Fruit fly (Drosophila melanogaster): ENCODE results near the gene Spn28Da.

Spn28Da gene

DNA sequence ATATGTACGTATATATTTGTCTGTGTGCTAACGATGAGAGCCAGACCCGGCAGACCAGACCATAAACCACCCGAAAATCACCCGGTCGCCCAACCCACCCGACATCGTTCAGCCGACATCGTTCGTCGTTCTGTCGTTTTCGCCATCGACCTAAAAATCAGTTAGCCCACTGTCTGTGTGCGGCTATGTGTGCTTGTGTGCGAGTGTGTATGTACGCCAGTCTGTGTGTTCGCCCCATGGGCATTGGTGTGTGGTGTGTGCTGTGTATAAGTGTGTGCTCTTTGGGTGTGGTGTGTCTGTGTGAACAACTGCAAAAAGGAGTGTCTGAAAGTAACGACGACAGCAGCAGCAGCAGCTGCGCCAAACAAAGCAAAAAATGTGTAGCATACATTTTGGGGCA lies 44.3 kb upstream of the Spn28Da start:
- TF ChIP-seq chinmo (GFP tag; IDR thresholded peaks at IDR 0.05; ENCODE audit: partially characterized antibody), result 0 out of 4 replicates have a peak, but pooled peaks have one; percentile 50
- peak; percentile 44; the same call in 1 of the 2 replicates for TF ChIP-seq Adf1 (GFP tag; IDR thresholded peaks at IDR 0.05)
- TF ChIP-seq abd-A (tag; optimal IDR thresholded peaks at IDR 0.05), result peak; percentile 94
- no peak for TF ChIP-seq Myb (GFP tag; optimal IDR thresholded peaks at IDR 0.05)
- TF ChIP-seq nerfin-1 (tag; optimal IDR thresholded peaks at IDR 0.05), result peak; percentile 4
- TF ChIP-seq btn (GFP tag; optimal IDR thresholded peaks at IDR 0.05), result no peak
- TF ChIP-seq mirr (GFP tag; optimal IDR thresholded peaks at IDR 0.05), result peak; percentile 70
- TF ChIP-seq cg (GFP tag; optimal IDR thresholded peaks at IDR 0.05), result peak; percentile 51
- peak; percentile 55 for TF ChIP-seq CG13894 (tag; optimal IDR thresholded peaks at IDR 0.05)
- TF ChIP-seq CG8944 (GFP tag; optimal IDR thresholded peaks at IDR 0.05), result no peak
- TF ChIP-seq CG6272 (GFP tag; IDR thresholded peaks at IDR 0.05), result no peak
- peak; percentile 81 for TF ChIP-seq Deaf1 (tag; optimal IDR thresholded peaks at IDR 0.05)
- peak; percentile 43 for TF ChIP-seq Hey (tag; optimal IDR thresholded peaks at IDR 0.05)
- peak; percentile 7 for TF ChIP-seq CG8478 (optimal IDR thresholded peaks at IDR 0.05)
- TF ChIP-seq Nf-YC (tag; optimal IDR thresholded peaks at IDR 0.05), result no peak
- TF ChIP-seq Stat92E (GFP tag; optimal IDR thresholded peaks at IDR 0.05), result no peak
- TF ChIP-seq Med (GFP tag), result peak; percentile 82
- TF ChIP-seq CG8290 (GFP tag; optimal IDR thresholded peaks at IDR 0.05), result no peak
- TF ChIP-seq CG8290 (tag; optimal IDR thresholded peaks at IDR 0.05), result peak in 1 of 2 experiments; percentile 26
- TF ChIP-seq Ptx1 (GFP tag; IDR thresholded peaks at IDR 0.05), result 0 out of 2 replicates have a peak, but pooled peaks have one; percentile 17
- TF ChIP-seq CG4854 (GFP tag; optimal IDR thresholded peaks at IDR 0.05), result no peak
- no peak for TF ChIP-seq Jarid2 (GFP tag; optimal IDR thresholded peaks at IDR 0.05)

- TF ChIP-seq hbn (GFP tag; IDR thresholded peaks at IDR 0.05; ENCODE audit: partially characterized antibody), result no peak
- TF ChIP-seq CG7786 (GFP tag; optimal IDR thresholded peaks at IDR 0.05), result no peak
- peak; percentile 71 for TF ChIP-seq lilli (GFP tag; optimal IDR thresholded peaks at IDR 0.05)
- TF ChIP-seq Nf-YA (GFP tag; IDR thresholded peaks at IDR 0.05), result no peak
- peak; percentile 79 for TF ChIP-seq CG6765 (GFP tag; optimal IDR thresholded peaks at IDR 0.05)
- no peak for TF ChIP-seq CG9797 (GFP tag; optimal IDR thresholded peaks at IDR 0.05)
- TF ChIP-seq cg (GFP tag; optimal IDR thresholded peaks at IDR 0.05), result no peak
- TF ChIP-seq exex (tag; optimal IDR thresholded peaks at IDR 0.05), result peak; percentile 69
- TF ChIP-seq CrebB (tag; optimal IDR thresholded peaks at IDR 0.05), result peak; percentile 27
- peak; percentile 66 for TF ChIP-seq esg (GFP tag; conservative IDR thresholded peaks at IDR 0.05)
- TF ChIP-seq BEAF-32 (GFP tag; optimal IDR thresholded peaks at IDR 0.05), result no peak
- no peak for TF ChIP-seq bigmax (GFP tag; optimal IDR thresholded peaks at IDR 0.05)
- TF ChIP-seq CG6854 (GFP tag; optimal IDR thresholded peaks at IDR 0.05), result peak; percentile 52
- TF ChIP-seq CG4617 (GFP tag; optimal IDR thresholded peaks at IDR 0.05; ENCODE audit: borderline replicate concordance), result no peak
- peak; percentile 60; the same call in 1 of the 2 replicates for TF ChIP-seq MBD-R2 (GFP tag; IDR thresholded peaks at IDR 0.05)
- TF ChIP-seq Taf1 (GFP tag; IDR thresholded peaks at IDR 0.05), result peak; percentile 38; the same call in 1 of the 2 replicates
- TF ChIP-seq CG9727 (GFP tag; optimal IDR thresholded peaks at IDR 0.05), result peak; percentile 82
- peak; percentile 42 for TF ChIP-seq sd (tag; optimal IDR thresholded peaks at IDR 0.05)
- no peak for TF ChIP-seq gt (GFP tag; IDR thresholded peaks at IDR 0.05)
- peak; percentile 33; the same call in 1 of the 2 replicates for TF ChIP-seq E2f2 (GFP tag; IDR thresholded peaks at IDR 0.05)
- TF ChIP-seq CG6254 (GFP tag; optimal IDR thresholded peaks at IDR 0.05), result peak; percentile 39
- peak; percentile 48 for TF ChIP-seq Deaf1 (tag; optimal IDR thresholded peaks at IDR 0.05)
- peak; percentile 82 for TF ChIP-seq stc (GFP tag; IDR thresholded peaks at IDR 0.05)
- no peak for TF ChIP-seq cato (GFP tag; optimal IDR thresholded peaks at IDR 0.05; ENCODE audit: borderline replicate concordance)
- peak in 1 of 2 experiments; percentile 48 for TF ChIP-seq bsh (GFP tag; optimal IDR thresholded peaks at IDR 0.05)
- peak; percentile 74 for TF ChIP-seq sug (tag; optimal IDR thresholded peaks at IDR 0.05)
- TF ChIP-seq Tbp (GFP tag; optimal IDR thresholded peaks at IDR 0.05), result no peak
- TF ChIP-seq salm (tag; optimal IDR thresholded peaks at IDR 0.05), result no peak
- no peak for TF ChIP-seq crol (GFP tag; IDR thresholded peaks at IDR 0.05)
Measured at dm6 chr2L:7932091-7932769, 43.3 kb upstream of the Spn28Da start.

Data from whole organism, embryonic.